Worm (Caenorhabditis elegans) whole organism, mixed stage, embryonic: ENCODE measurements around the gene sri-18.

ENCODE experiments used
- M03D4.4 ChIP-seq: sonication (generic microtip); optimal IDR thresholded peaks from 2 replicates; lab custom pipeline; 2017; ENCODE audit warnings: mild to moderate bottlenecking, missing genetic modification characterization, missing compliant biosample characterization
- bed-3 ChIP-seq: fragments of 200-800 bp; sonication (Bioruptor generic); optimal IDR thresholded peaks from 3 replicates; lab custom pipeline; 2018; ENCODE audit warnings: mild to moderate bottlenecking, missing genetic modification characterization, moderate library complexity, missing compliant biosample characterization
- blmp-1 ChIP-seq: fragments of 150-350 bp; optimal IDR thresholded peaks from 2 replicates; lab custom pipeline; 2014; ENCODE audit warnings: missing biosample characterization, missing genetic modification characterization
- ceh-39 ChIP-seq: fragments of 150-350 bp; optimal IDR thresholded peaks from 2 replicates; lab custom pipeline; 2014; ENCODE audit warnings: missing biosample characterization, missing genetic modification characterization
- ceh-43 ChIP-seq: fragments of 200-800 bp; sonication (Bioruptor generic); optimal IDR thresholded peaks from 2 replicates; lab custom pipeline; 2018; ENCODE audit warnings: mild to moderate bottlenecking, missing genetic modification characterization, moderate library complexity, missing compliant biosample characterization
- ceh-83 ChIP-seq: fragments of 200-800 bp; sonication (Bioruptor generic); optimal IDR thresholded peaks from 2 replicates; lab custom pipeline; 2018; ENCODE audit warnings: mild to moderate bottlenecking, missing genetic modification characterization, missing compliant biosample characterization
- ces-1 ChIP-seq: fragments of 150-350 bp; optimal IDR thresholded peaks from 2 replicates; lab custom pipeline; 2014; ENCODE audit warnings: missing biosample characterization, missing genetic modification reagents, missing genetic modification characterization
- cnd-1 ChIP-seq: fragments of 200-800 bp; sonication (Bioruptor generic); optimal IDR thresholded peaks from 2 replicates; lab custom pipeline; 2018; ENCODE audit warnings: mild to moderate bottlenecking, missing genetic modification characterization, missing compliant biosample characterization
- drap-1 ChIP-seq: fragments of 200-800 bp; sonication (Bioruptor generic); optimal IDR thresholded peaks from 3 replicates; lab custom pipeline; 2018; ENCODE audit warnings: mild to moderate bottlenecking, missing genetic modification characterization, missing compliant biosample characterization
- elt-1 ChIP-seq: sonication (generic microtip); optimal IDR thresholded peaks from 2 replicates; lab custom pipeline; 2017; ENCODE audit warnings: missing genetic modification characterization, mild to moderate bottlenecking, missing compliant biosample characterization, antibody characterized with exemption, moderate library complexity, borderline replicate concordance; ENCODE audit not compliant: insufficient read depth
- elt-3 ChIP-seq: fragments of 150-350 bp; optimal IDR thresholded peaks from 2 replicates; lab custom pipeline; 2014; ENCODE audit warnings: missing biosample characterization, missing genetic modification characterization
- flh-1 ChIP-seq: fragments of 200-800 bp; sonication (Bioruptor generic); optimal IDR thresholded peaks from 2 replicates; lab custom pipeline; 2018; ENCODE audit warnings: mild to moderate bottlenecking, missing genetic modification characterization, moderate library complexity, missing compliant biosample characterization
- ham-2 ChIP-seq: fragments of 200-800 bp; sonication (Bioruptor generic); optimal IDR thresholded peaks from 2 replicates; lab custom pipeline; 2018; ENCODE audit warnings: mild to moderate bottlenecking, missing genetic modification characterization, missing compliant biosample characterization
- hlh-1 ChIP-seq: fragments of 150-350 bp; optimal IDR thresholded peaks from 2 replicates; lab custom pipeline; 2014; ENCODE audit warnings: missing biosample characterization, missing genetic modification reagents, missing genetic modification characterization
- lin-13 ChIP-seq: fragments of 150-350 bp; optimal IDR thresholded peaks from 2 replicates; lab custom pipeline; 2014; ENCODE audit warnings: missing biosample characterization, missing genetic modification characterization
- lin-32 ChIP-seq: fragments of 200-800 bp; sonication (Bioruptor generic); optimal IDR thresholded peaks from 2 replicates; lab custom pipeline; 2018; ENCODE audit warnings: mild to moderate bottlenecking, missing genetic modification characterization, missing compliant biosample characterization
- lsy-2 ChIP-seq: fragments of 150-350 bp; optimal IDR thresholded peaks from 2 replicates; lab custom pipeline; 2014; ENCODE audit warnings: missing biosample characterization, missing genetic modification characterization
- mab-5 ChIP-seq: fragments of 150-350 bp; optimal IDR thresholded peaks from 2 replicates; lab custom pipeline; 2014; ENCODE audit warnings: missing biosample characterization, missing genetic modification characterization
- mep-1 ChIP-seq: fragments of 150-350 bp; optimal IDR thresholded peaks from 2 replicates; lab custom pipeline; 2017; ENCODE audit warnings: missing biosample characterization, missing genetic modification reagents, missing genetic modification characterization, inconsistent platforms
- mls-2 ChIP-seq: sonication (generic microtip); optimal IDR thresholded peaks from 2 replicates; lab custom pipeline; 2016; ENCODE audit warnings: mild to moderate bottlenecking, missing genetic modification characterization, moderate library complexity, missing compliant biosample characterization
- nhr-12 ChIP-seq: fragments of 150-350 bp; optimal IDR thresholded peaks from 2 replicates; lab custom pipeline; 2014; ENCODE audit warnings: missing biosample characterization, missing genetic modification characterization
- nhr-2 ChIP-seq: fragments of 150-350 bp; optimal IDR thresholded peaks from 2 replicates; lab custom pipeline; 2014; ENCODE audit warnings: missing biosample characterization, missing genetic modification characterization
- nhr-237 ChIP-seq: fragments of 150-350 bp; optimal IDR thresholded peaks from 2 replicates; lab custom pipeline; 2014; ENCODE audit warnings: missing biosample characterization, missing genetic modification characterization
- nhr-28 ChIP-seq: fragments of 150-350 bp; optimal IDR thresholded peaks from 2 replicates; lab custom pipeline; 2014; ENCODE audit warnings: missing biosample characterization, missing genetic modification characterization
- nhr-76 ChIP-seq: sonication (generic microtip); optimal IDR thresholded peaks from 2 replicates; lab custom pipeline; 2017; ENCODE audit warnings: missing biosample characterization, missing genetic modification characterization
- pha-4 ChIP-seq: fragments of 150-350 bp; optimal IDR thresholded peaks from 2 replicates; lab custom pipeline; 2018; ENCODE audit warnings: missing biosample characterization, missing genetic modification reagents, missing genetic modification characterization
- sem-2 ChIP-seq: fragments of 200-800 bp; sonication (Bioruptor generic); optimal IDR thresholded peaks from 2 replicates; lab custom pipeline; 2018; ENCODE audit warnings: mild to moderate bottlenecking, missing genetic modification characterization, missing compliant biosample characterization
- snpc-4 ChIP-seq: fragments of 150-350 bp; optimal IDR thresholded peaks from 2 replicates; lab custom pipeline; 2014; ENCODE audit warnings: missing biosample characterization, missing genetic modification characterization
- sptf-1 ChIP-seq: sonication (generic microtip); optimal IDR thresholded peaks from 2 replicates; lab custom pipeline; 2017; ENCODE audit warnings: mild to moderate bottlenecking, missing genetic modification characterization, moderate library complexity, missing compliant biosample characterization
- tbx-8 ChIP-seq: fragments of 200-800 bp; sonication (Bioruptor generic); optimal IDR thresholded peaks from 2 replicates; lab custom pipeline; 2018; ENCODE audit warnings: mild to moderate bottlenecking, missing genetic modification characterization, moderate library complexity, missing compliant biosample characterization
- unc-120 ChIP-seq: sonication (generic microtip); optimal IDR thresholded peaks from 2 replicates; lab custom pipeline; 2017; ENCODE audit warnings: missing genetic modification characterization, missing compliant biosample characterization; ENCODE audit not compliant: poor library complexity, severe bottlenecking
- unc-39 ChIP-seq: fragments of 150-350 bp; optimal IDR thresholded peaks from 2 replicates; lab custom pipeline; 2014; ENCODE audit warnings: missing biosample characterization, missing genetic modification characterization
- unc-62 ChIP-seq: fragments of 150-350 bp; optimal IDR thresholded peaks from 2 replicates; lab custom pipeline; 2014; ENCODE audit warnings: missing biosample characterization, missing genetic modification reagents, missing genetic modification characterization
- zip-8 ChIP-seq: fragments of 150-350 bp; optimal IDR thresholded peaks from 2 replicates; lab custom pipeline; 2014; ENCODE audit warnings: missing biosample characterization, missing genetic modification characterization
- ztf-11 ChIP-seq: fragments of 150-350 bp; optimal IDR thresholded peaks from 2 replicates; lab custom pipeline; 2014; ENCODE audit warnings: missing biosample characterization, missing genetic modification characterization

sri-18 gene

ce11 chrV:10241121-10241803, 19.1 kb downstream of the sri-18 start, which contains the start of the genes C12D8.21 and col-148:
Gene C12D8.21, minus strand, starts transcription at chrV:10241188.
Gene col-148, plus strand, starts transcription at chrV:10241753.
- TF ChIP-seq unc-62 (no peak), flh-1 (GFP tag; lab: Kevin White, UChicago) (no peak), ztf-11 (tag; lab: Kevin White, UChicago) (no peak), nhr-237 (no peak), bed-3 (GFP tag; lab: Kevin White, UChicago) (no peak), lin-32 (no peak), ham-2 (GFP tag; lab: Kevin White, UChicago) (no peak), snpc-4 (tag; lab: Kevin White, UChicago) (no peak), drap-1 (GFP tag; lab: Kevin White, UChicago) (no peak), hlh-1 (tag; lab: Kevin White, UChicago) (no peak), sem-2 (GFP tag; lab: Kevin White, UChicago) (no peak), tbx-8 (no peak), mep-1 (no peak), nhr-76 (no peak), blmp-1 (no peak), nhr-28 (no peak), elt-3 (tag; lab: Kevin White, UChicago) (no peak), lin-13 (tag; lab: Kevin White, UChicago) (no peak), cnd-1 (tag; lab: Kevin White, UChicago) (no peak), mls-2 (tag; lab: Kevin White, UChicago) (no peak)
- TF ChIP-seq, all 35 proteins: peak for 0

- no peak for TF ChIP-seq zip-8 (tag; lab: Kevin White, UChicago)
These were observed 20.5 kb downstream of the sri-18 start, which contains the start of gene fipr-8 for ce11 chrV:10239861-10240260. Gene fipr-8, minus strand, starts transcription at chrV:10239961.

- TF ChIP-seq M03D4.4 (tag; lab: Kevin White, UChicago) (no peak), unc-120 (tag; lab: Kevin White, UChicago) (no peak), nhr-237 (no peak), elt-1 (no peak), flh-1 (GFP tag; lab: Kevin White, UChicago) (no peak), sem-2 (GFP tag; lab: Kevin White, UChicago) (no peak), pha-4 (tag; lab: Kevin White, UChicago) (peak; percentile 8), blmp-1 (no peak), ceh-83 (GFP tag; lab: Kevin White, UChicago) (no peak), ceh-43 (GFP tag; lab: Kevin White, UChicago) (no peak), nhr-76 (no peak), mab-5 (tag; lab: Kevin White, UChicago) (no peak), elt-3 (tag; lab: Kevin White, UChicago) (no peak), sptf-1 (tag; lab: Kevin White, UChicago) (peak; percentile 46), mls-2 (tag; lab: Kevin White, UChicago) (no peak), drap-1 (GFP tag; lab: Kevin White, UChicago) (no peak), zip-8 (tag; lab: Kevin White, UChicago) (no peak), ces-1 (GFP tag; lab: Kevin White, UChicago) (peak; percentile 7), bed-3 (GFP tag; lab: Kevin White, UChicago) (no peak), lsy-2 (tag; lab: Kevin White, UChicago) (peak; percentile 31), lin-32 (no peak), ceh-39 (tag; lab: Kevin White, UChicago) (no peak), cnd-1 (tag; lab: Kevin White, UChicago) (no peak), unc-39 (no peak), mep-1 (peak; percentile 42), nhr-2 (no peak), ztf-11 (tag; lab: Kevin White, UChicago) (no peak), snpc-4 (tag; lab: Kevin White, UChicago) (no peak), hlh-1 (tag; lab: Kevin White, UChicago) (no peak), ham-2 (GFP tag; lab: Kevin White, UChicago) (no peak), unc-62 (no peak), tbx-8 (no peak), nhr-12 (no peak), nhr-28 (no peak), lin-13 (tag; lab: Kevin White, UChicago) (peak; percentile 2)
These were observed 21.7 kb downstream of the sri-18 start, which contains the start of gene fubl-1 for ce11 chrV:10238665-10239064. Gene fubl-1, minus strand, starts transcription at chrV:10238866.
